Worm (Caenorhabditis elegans): ENCODE measurements around the gene cyp-33D3.

DNA sequence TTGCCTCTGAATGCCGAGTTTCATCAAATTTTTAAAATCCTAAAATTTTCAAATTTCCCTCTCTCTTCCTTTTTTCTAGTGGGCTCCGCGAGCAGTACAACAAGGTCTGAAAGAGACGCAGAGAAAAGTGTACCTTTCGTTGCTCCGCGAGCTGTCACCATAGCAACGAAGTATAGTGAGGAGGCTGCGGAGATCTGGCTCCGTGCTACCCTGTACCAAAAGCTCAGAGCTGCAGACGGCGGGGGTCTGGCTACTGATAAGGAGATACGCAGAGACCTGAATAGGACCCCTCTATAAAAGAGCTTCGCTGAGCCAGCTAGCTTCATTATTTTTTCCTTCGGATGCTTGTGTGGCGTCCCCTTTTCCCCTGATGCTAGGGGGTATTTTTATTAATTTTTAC, 53.6 kb downstream of the cyp-33D3 start, which contains the start of gene Y17D7B.10:
- TF ChIP-seq flt-1 (GFP tag; IDR thresholded peaks at IDR 0.05) = no peak
- no peak for TF ChIP-seq ref-1 (GFP tag; conservative IDR thresholded peaks at IDR 0.05)
- TF ChIP-seq tab-1 (GFP tag; IDR thresholded peaks at IDR 0.05) = no peak
- no peak for TF ChIP-seq med-1 (GFP tag; optimal IDR thresholded peaks at IDR 0.05; ENCODE audit: insufficient read depth)
